Worm (Caenorhabditis elegans) whole organism, mixed stage, embryonic: Measurements from ENCODE around the gene rps-24.

Experiments
- M03D4.4 ChIP-seq: sonication (generic microtip); optimal IDR thresholded peaks from 2 replicates; lab custom pipeline; 2017; ENCODE audit warnings: mild to moderate bottlenecking, missing genetic modification characterization, missing compliant biosample characterization
- bed-3 ChIP-seq: fragments of 200-800 bp; sonication (Bioruptor generic); optimal IDR thresholded peaks from 3 replicates; lab custom pipeline; 2018; ENCODE audit warnings: mild to moderate bottlenecking, missing genetic modification characterization, moderate library complexity, missing compliant biosample characterization
- blmp-1 ChIP-seq: fragments of 150-350 bp; optimal IDR thresholded peaks from 2 replicates; lab custom pipeline; 2014; ENCODE audit warnings: missing biosample characterization, missing genetic modification characterization
- ceh-39 ChIP-seq: fragments of 150-350 bp; optimal IDR thresholded peaks from 2 replicates; lab custom pipeline; 2014; ENCODE audit warnings: missing biosample characterization, missing genetic modification characterization
- ceh-43 ChIP-seq: fragments of 200-800 bp; sonication (Bioruptor generic); optimal IDR thresholded peaks from 2 replicates; lab custom pipeline; 2018; ENCODE audit warnings: mild to moderate bottlenecking, missing genetic modification characterization, moderate library complexity, missing compliant biosample characterization
- ces-1 ChIP-seq: fragments of 150-350 bp; optimal IDR thresholded peaks from 2 replicates; lab custom pipeline; 2014; ENCODE audit warnings: missing biosample characterization, missing genetic modification reagents, missing genetic modification characterization
- cnd-1 ChIP-seq: fragments of 200-800 bp; sonication (Bioruptor generic); optimal IDR thresholded peaks from 2 replicates; lab custom pipeline; 2018; ENCODE audit warnings: mild to moderate bottlenecking, missing genetic modification characterization, missing compliant biosample characterization
- drap-1 ChIP-seq: fragments of 200-800 bp; sonication (Bioruptor generic); optimal IDR thresholded peaks from 3 replicates; lab custom pipeline; 2018; ENCODE audit warnings: mild to moderate bottlenecking, missing genetic modification characterization, missing compliant biosample characterization
- elt-1 ChIP-seq: sonication (generic microtip); optimal IDR thresholded peaks from 2 replicates; lab custom pipeline; 2017; ENCODE audit warnings: missing genetic modification characterization, mild to moderate bottlenecking, missing compliant biosample characterization, antibody characterized with exemption, moderate library complexity, borderline replicate concordance; ENCODE audit not compliant: insufficient read depth
- elt-3 ChIP-seq: fragments of 150-350 bp; optimal IDR thresholded peaks from 2 replicates; lab custom pipeline; 2014; ENCODE audit warnings: missing biosample characterization, missing genetic modification characterization
- flh-1 ChIP-seq: fragments of 200-800 bp; sonication (Bioruptor generic); optimal IDR thresholded peaks from 2 replicates; lab custom pipeline; 2018; ENCODE audit warnings: mild to moderate bottlenecking, missing genetic modification characterization, moderate library complexity, missing compliant biosample characterization
- ham-2 ChIP-seq: fragments of 200-800 bp; sonication (Bioruptor generic); optimal IDR thresholded peaks from 2 replicates; lab custom pipeline; 2018; ENCODE audit warnings: mild to moderate bottlenecking, missing genetic modification characterization, missing compliant biosample characterization
- hlh-1 ChIP-seq: fragments of 150-350 bp; optimal IDR thresholded peaks from 2 replicates; lab custom pipeline; 2014; ENCODE audit warnings: missing biosample characterization, missing genetic modification reagents, missing genetic modification characterization
- lsy-2 ChIP-seq: fragments of 150-350 bp; optimal IDR thresholded peaks from 2 replicates; lab custom pipeline; 2014; ENCODE audit warnings: missing biosample characterization, missing genetic modification characterization
- mab-5 ChIP-seq: fragments of 150-350 bp; optimal IDR thresholded peaks from 2 replicates; lab custom pipeline; 2014; ENCODE audit warnings: missing biosample characterization, missing genetic modification characterization
- mep-1 ChIP-seq: fragments of 150-350 bp; optimal IDR thresholded peaks from 2 replicates; lab custom pipeline; 2017; ENCODE audit warnings: missing biosample characterization, missing genetic modification reagents, missing genetic modification characterization, inconsistent platforms
- mls-2 ChIP-seq: sonication (generic microtip); optimal IDR thresholded peaks from 2 replicates; lab custom pipeline; 2016; ENCODE audit warnings: mild to moderate bottlenecking, missing genetic modification characterization, moderate library complexity, missing compliant biosample characterization
- nhr-12 ChIP-seq: fragments of 150-350 bp; optimal IDR thresholded peaks from 2 replicates; lab custom pipeline; 2014; ENCODE audit warnings: missing biosample characterization, missing genetic modification characterization
- nhr-2 ChIP-seq: fragments of 150-350 bp; optimal IDR thresholded peaks from 2 replicates; lab custom pipeline; 2014; ENCODE audit warnings: missing biosample characterization, missing genetic modification characterization
- nhr-237 ChIP-seq: fragments of 150-350 bp; optimal IDR thresholded peaks from 2 replicates; lab custom pipeline; 2014; ENCODE audit warnings: missing biosample characterization, missing genetic modification characterization
- nhr-28 ChIP-seq: fragments of 150-350 bp; optimal IDR thresholded peaks from 2 replicates; lab custom pipeline; 2014; ENCODE audit warnings: missing biosample characterization, missing genetic modification characterization
- nhr-76 ChIP-seq: sonication (generic microtip); optimal IDR thresholded peaks from 2 replicates; lab custom pipeline; 2017; ENCODE audit warnings: missing biosample characterization, missing genetic modification characterization
- pha-4 ChIP-seq: fragments of 150-350 bp; optimal IDR thresholded peaks from 2 replicates; lab custom pipeline; 2018; ENCODE audit warnings: missing biosample characterization, missing genetic modification reagents, missing genetic modification characterization
- snpc-4 ChIP-seq: fragments of 150-350 bp; optimal IDR thresholded peaks from 2 replicates; lab custom pipeline; 2014; ENCODE audit warnings: missing biosample characterization, missing genetic modification characterization
- sptf-1 ChIP-seq: sonication (generic microtip); optimal IDR thresholded peaks from 2 replicates; lab custom pipeline; 2017; ENCODE audit warnings: mild to moderate bottlenecking, missing genetic modification characterization, moderate library complexity, missing compliant biosample characterization
- unc-120 ChIP-seq: sonication (generic microtip); optimal IDR thresholded peaks from 2 replicates; lab custom pipeline; 2017; ENCODE audit warnings: missing genetic modification characterization, missing compliant biosample characterization; ENCODE audit not compliant: poor library complexity, severe bottlenecking
- unc-39 ChIP-seq: fragments of 150-350 bp; optimal IDR thresholded peaks from 2 replicates; lab custom pipeline; 2014; ENCODE audit warnings: missing biosample characterization, missing genetic modification characterization
- unc-62 ChIP-seq: fragments of 150-350 bp; optimal IDR thresholded peaks from 2 replicates; lab custom pipeline; 2014; ENCODE audit warnings: missing biosample characterization, missing genetic modification reagents, missing genetic modification characterization
- zip-8 ChIP-seq: fragments of 150-350 bp; optimal IDR thresholded peaks from 2 replicates; lab custom pipeline; 2014; ENCODE audit warnings: missing biosample characterization, missing genetic modification characterization
- ztf-11 ChIP-seq: fragments of 150-350 bp; optimal IDR thresholded peaks from 2 replicates; lab custom pipeline; 2014; ENCODE audit warnings: missing biosample characterization, missing genetic modification characterization

Gene rps-24

ce11 chrIV:410420-410891 lies 24.8 kb downstream of the rps-24 start, which contains the start of gene T07A9.12 (continued):
- TF ChIP-seq unc-120 (tag; lab: Kevin White, UChicago): peak; percentile 71

- TF ChIP-seq snpc-4 (tag; lab: Kevin White, UChicago): no peak
- TF ChIP-seq nhr-12 (tag; lab: Kevin White, UChicago): no peak
- no peak for TF ChIP-seq hlh-1
- no peak for TF ChIP-seq nhr-28 (tag; lab: Kevin White, UChicago)
- TF ChIP-seq mep-1: no peak
- no peak for TF ChIP-seq unc-39 (tag; lab: Kevin White, UChicago)
- TF ChIP-seq unc-62 (GFP tag; lab: Kevin White, UChicago): no peak
- TF ChIP-seq M03D4.4 (tag; lab: Kevin White, UChicago): no peak
- TF ChIP-seq elt-3 (tag; lab: Kevin White, UChicago): no peak
Measured at ce11 chrIV:419674-420073, 34.0 kb downstream of the rps-24 start, which contains the start of gene eri-1. Gene eri-1 (minus strand): TSS chrIV:419958.

ce11 chrIV:420686-421085 lies 35.0 kb downstream of the rps-24 start:
- TF ChIP-seq elt-3 (tag; lab: Kevin White, UChicago): no peak
- no peak for TF ChIP-seq pha-4 (tag; lab: Kevin White, UChicago)
- no peak for TF ChIP-seq ces-1
- TF ChIP-seq bed-3 (GFP tag; lab: Kevin White, UChicago): no peak
- no peak for TF ChIP-seq blmp-1 (tag; lab: Kevin White, UChicago)
- TF ChIP-seq nhr-237 (tag; lab: Kevin White, UChicago): no peak
- TF ChIP-seq mls-2 (tag; lab: Kevin White, UChicago): no peak
- TF ChIP-seq elt-1 (tag; lab: Kevin White, UChicago): no peak
- no peak for TF ChIP-seq M03D4.4 (tag; lab: Kevin White, UChicago)
- TF ChIP-seq mep-1: no peak
- TF ChIP-seq unc-120 (tag; lab: Kevin White, UChicago): no peak
- no peak for TF ChIP-seq nhr-2 (tag; lab: Kevin White, UChicago)
- TF ChIP-seq nhr-12 (tag; lab: Kevin White, UChicago): no peak
- no peak for TF ChIP-seq lsy-2 (tag; lab: Kevin White, UChicago)
- TF ChIP-seq flh-1 (GFP tag; lab: Kevin White, UChicago): no peak
- no peak for TF ChIP-seq ceh-43 (GFP tag; lab: Kevin White, UChicago)
- TF ChIP-seq nhr-28 (tag; lab: Kevin White, UChicago): no peak

DNA sequence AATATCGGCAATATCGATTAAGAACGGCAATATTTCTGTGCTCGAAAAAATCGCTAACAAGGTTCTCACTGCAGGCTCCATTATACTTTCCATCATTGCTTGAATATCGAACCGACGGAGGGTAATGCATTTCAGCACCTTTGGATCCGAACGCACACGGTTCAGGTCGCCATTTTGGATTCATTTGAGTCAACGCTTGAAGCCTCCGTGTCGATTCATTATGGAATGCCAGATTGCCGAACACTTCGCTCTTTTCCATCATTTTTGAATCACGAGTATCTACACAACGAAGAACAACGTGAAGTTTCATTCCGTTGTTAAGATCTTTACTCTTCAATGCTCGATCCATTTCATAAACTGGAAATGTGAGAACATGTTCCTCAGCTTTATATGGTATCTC lies 36.4 kb downstream of the rps-24 start:
- TF ChIP-seq pha-4 (tag; lab: Kevin White, UChicago): no peak
- TF ChIP-seq drap-1 (GFP tag; lab: Kevin White, UChicago): no peak
- no peak for TF ChIP-seq mep-1
- TF ChIP-seq hlh-1: no peak
- no peak for TF ChIP-seq ztf-11 (tag; lab: Kevin White, UChicago)
- TF ChIP-seq unc-62 (GFP tag; lab: Kevin White, UChicago): no peak
- TF ChIP-seq lsy-2 (tag; lab: Kevin White, UChicago): no peak

DNA sequence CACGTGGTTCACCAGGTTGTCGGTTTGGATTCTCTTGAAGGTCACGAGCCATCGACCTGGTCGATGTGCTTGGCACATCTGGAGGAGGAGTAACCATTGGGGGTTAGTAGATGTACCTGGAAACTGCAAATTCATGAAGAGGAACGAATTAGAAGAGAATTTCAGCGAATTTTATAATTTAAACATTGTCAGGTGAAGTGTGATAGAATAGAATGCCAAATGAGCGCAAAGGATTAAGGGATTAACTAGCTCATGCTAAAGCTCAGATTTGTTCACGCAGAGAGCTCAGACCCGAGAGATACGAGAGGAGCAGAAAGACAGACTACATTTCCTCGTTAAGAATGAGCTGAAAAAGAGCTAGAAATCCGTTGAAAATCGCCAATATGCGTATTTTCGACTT lies 39.4 kb downstream of the rps-24 start, which contains the start of gene daf-18:
Gene daf-18 (minus strand): TSS at position 126 of the 400 bp plus-strand sequence.
- TF ChIP-seq blmp-1 (tag; lab: Kevin White, UChicago) (no peak), ces-1 (no peak), nhr-12 (tag; lab: Kevin White, UChicago) (no peak), nhr-28 (tag; lab: Kevin White, UChicago) (no peak), drap-1 (GFP tag; lab: Kevin White, UChicago) (no peak), cnd-1 (tag; lab: Kevin White, UChicago) (no peak), elt-3 (tag; lab: Kevin White, UChicago) (no peak), sptf-1 (tag; lab: Kevin White, UChicago) (no peak), unc-62 (GFP tag; lab: Kevin White, UChicago) (no peak), nhr-76 (tag; lab: Kevin White, UChicago) (no peak), unc-39 (tag; lab: Kevin White, UChicago) (no peak), nhr-237 (tag; lab: Kevin White, UChicago) (no peak), M03D4.4 (tag; lab: Kevin White, UChicago) (no peak), zip-8 (tag; lab: Kevin White, UChicago) (no peak), mab-5 (tag; lab: Kevin White, UChicago) (no peak)

- TF ChIP-seq ham-2 (GFP tag; lab: Kevin White, UChicago): no peak
- TF ChIP-seq sptf-1 (tag; lab: Kevin White, UChicago): no peak
- peak; percentile 40 for TF ChIP-seq ces-1
- peak; percentile 48 for TF ChIP-seq mep-1
- TF ChIP-seq unc-120 (tag; lab: Kevin White, UChicago): peak; percentile 27
- TF ChIP-seq M03D4.4 (tag; lab: Kevin White, UChicago): no peak
- peak; percentile 2 for TF ChIP-seq nhr-237 (tag; lab: Kevin White, UChicago)
- peak; percentile 54 for TF ChIP-seq lsy-2 (tag; lab: Kevin White, UChicago)
- peak; percentile 58 for TF ChIP-seq ceh-39
Measured at ce11 chrIV:425546-425945, 39.9 kb downstream of the rps-24 start.
